Worm (Caenorhabditis elegans) whole organism, young adult: ENCODE measurements around the gene gem-1.

ENCODE experiments used
- F39B2.1 ChIP-seq: fragments of 200-800 bp; sonication (Bioruptor generic); IDR thresholded peaks from 2 replicates; pipeline ENCODE4 v1.3.6; 2022; ENCODE audit warnings: missing genetic modification reagents, missing genetic modification characterization, missing compliant biosample characterization
- T07F8.4 ChIP-seq: sonication (generic microtip); optimal IDR thresholded peaks from 2 replicates; lab custom pipeline; 2016; ENCODE audit warnings: mild to moderate bottlenecking, missing genetic modification characterization, moderate library complexity, missing compliant biosample characterization
- attf-3 ChIP-seq: fragments of 200-800 bp; sonication (Bioruptor generic); conservative IDR thresholded peaks from 2 replicates; pipeline ENCODE4 v1.3.6; 2022; ENCODE audit warnings: missing genetic modification reagents, missing genetic modification characterization, missing compliant biosample characterization
- ekl-4 ChIP-seq: fragments of 200-800 bp; sonication (Bioruptor generic); IDR thresholded peaks from 2 replicates; pipeline ENCODE4 v1.3.6; 2022; ENCODE audit warnings: missing genetic modification reagents, missing genetic modification characterization, missing compliant biosample characterization
- him-1 ChIP-seq: sonication (generic microtip); optimal IDR thresholded peaks from 2 replicates; lab custom pipeline; 2016; ENCODE audit warnings: missing genotype, missing genetic modification reagents, missing genetic modification characterization, missing compliant biosample characterization
- lin-40 ChIP-seq: sonication (generic microtip); optimal IDR thresholded peaks from 2 replicates; lab custom pipeline; 2016; ENCODE audit warnings: missing genetic modification characterization, mild to moderate bottlenecking, missing compliant biosample characterization, missing genotype, missing genetic modification reagents
- lin-54 ChIP-seq: fragments of 200-800 bp; sonication (Bioruptor generic); optimal IDR thresholded peaks from 2 replicates; lab custom pipeline; 2018; ENCODE audit warnings: mild to moderate bottlenecking, missing genetic modification characterization, missing compliant biosample characterization
- nfya-1 ChIP-seq: sonication (generic microtip); optimal IDR thresholded peaks from 2 replicates; lab custom pipeline; 2017; ENCODE audit warnings: antibody characterized with exemption, missing compliant biosample characterization, missing genetic modification characterization, borderline replicate concordance; ENCODE audit not compliant: insufficient read depth
- rpc-1 ChIP-seq, 2 experiments: fragments of 150-350 bp in 1 of 2; sonication (generic microtip) in 1 of 2; optimal IDR thresholded peaks; 2 replicates each; lab custom pipeline; 2014 to 2018; ENCODE audit warnings: missing biosample characterization in 1 of 2, missing genetic modification characterization in 1 of 2, missing genetic modification reagents in 1 of 2, missing genotype in 1 of 2
- sdz-38 ChIP-seq: sonication (generic microtip); optimal IDR thresholded peaks from 2 replicates; lab custom pipeline; 2016; ENCODE audit warnings: missing genotype, missing genetic modification characterization, missing compliant biosample characterization
- snpc-1.3 ChIP-seq: sonication (generic microtip); optimal IDR thresholded peaks from 2 replicates; lab custom pipeline; 2017; ENCODE audit warnings: missing genetic modification characterization, mild to moderate bottlenecking, missing compliant biosample characterization, antibody characterized with exemption, moderate library complexity, missing genotype, missing genetic modification reagents; ENCODE audit not compliant: insufficient read depth
- snpc-4 ChIP-seq, 5 experiments: fragments of 150-350 bp in 1 of 5; sonication (generic microtip) in 4 of 5; optimal IDR thresholded peaks; 2 replicates each; lab custom pipeline; 2014 to 2018; ENCODE audit warnings: missing genetic modification characterization in 5 of 5, missing biosample characterization in 3 of 5, antibody characterized with exemption in 2 of 5, mild to moderate bottlenecking in 2 of 5, missing compliant biosample characterization in 2 of 5, missing genotype in 2 of 5, moderate library complexity in 2 of 5, missing genetic modification reagents in 1 of 5
- ztf-18 ChIP-seq: sonication (generic microtip); optimal IDR thresholded peaks from 2 replicates; lab custom pipeline; 2016; ENCODE audit warnings: missing genotype, mild to moderate bottlenecking, missing genetic modification characterization, missing compliant biosample characterization

- TF ChIP-seq sdz-38 (tag; lab: Kevin White, UChicago) (no peak), F39B2.1 (GFP tag; lab: Robert Waterston, UW) (no peak), lin-54 (GFP tag; lab: Kevin White, UChicago) (no peak), attf-3 (GFP tag; lab: Robert Waterston, UW) (no peak), him-1 (tag; lab: Kevin White, UChicago) (no peak), ztf-18 (tag; lab: Kevin White, UChicago) (no peak), rpc-1 (optimal IDR thresholded peaks at IDR 0.05; lab: Kevin White, UChicago) (no peak), rpc-1 (tag; optimal IDR thresholded peaks at IDR 0.05; lab: Kevin White, UChicago) (no peak), nfya-1 (no peak), snpc-4 (GFP tag; optimal IDR thresholded peaks at IDR 0.05; lab: Kevin White, UChicago) (no peak), snpc-4 (tag; optimal IDR thresholded peaks at IDR 0.05; lab: Kevin White, UChicago) (no peak), snpc-1.3 (tag; lab: Kevin White, UChicago) (no peak), ekl-4 (no peak), T07F8.4 (tag; lab: Kevin White, UChicago) (no peak), lin-40 (no peak)
Measured at ce11 chrX:13411306-13411705, 34.5 kb upstream of the gem-1 start.
